Worm (Caenorhabditis elegans) whole organism, young adult: ENCODE measurements around the gene W03B1.3.

Experiments used
- B0035.1 ChIP-seq: sonication (generic microtip); optimal IDR thresholded peaks from 2 replicates; lab custom pipeline; 2016; ENCODE audit warnings: missing genetic modification characterization, mild to moderate bottlenecking, missing compliant biosample characterization, missing genotype, missing genetic modification reagents
- B0336.3 ChIP-seq: fragments of 200-800 bp; sonication (Bioruptor generic); IDR thresholded peaks from 2 replicates; pipeline ENCODE4 v1.3.6; 2022; ENCODE audit warnings: missing genetic modification characterization, missing compliant biosample characterization
- C06A6.2 ChIP-seq: fragments of 200-800 bp; sonication (Bioruptor generic); conservative IDR thresholded peaks from 2 replicates; pipeline ENCODE4 v1.3.6; 2022; ENCODE audit warnings: missing genetic modification characterization, missing compliant biosample characterization
- D2030.7 ChIP-seq: fragments of 200-800 bp; sonication (Bioruptor generic); IDR thresholded peaks from 2 replicates; pipeline ENCODE4 v1.3.6; 2022; ENCODE audit warnings: missing genetic modification reagents, missing genetic modification characterization, missing compliant biosample characterization
- F22D6.2 ChIP-seq: sonication (generic microtip); optimal IDR thresholded peaks from 2 replicates; lab custom pipeline; 2016; ENCODE audit warnings: mild to moderate bottlenecking, missing genetic modification characterization, missing compliant biosample characterization
- F23B12.7 ChIP-seq: sonication (generic microtip); optimal IDR thresholded peaks from 2 replicates; lab custom pipeline; 2017; ENCODE audit warnings: missing genetic modification characterization, mild to moderate bottlenecking, missing compliant biosample characterization, antibody characterized with exemption, moderate library complexity; ENCODE audit not compliant: insufficient read depth
- F55B11.4 ChIP-seq: sonication (generic microtip); optimal IDR thresholded peaks from 2 replicates; lab custom pipeline; 2016; ENCODE audit warnings: missing compliant biosample characterization, missing genetic modification characterization, borderline replicate concordance; ENCODE audit not compliant: insufficient read depth
- T26A5.8 ChIP-seq: sonication (generic microtip); optimal IDR thresholded peaks from 2 replicates; lab custom pipeline; 2016; ENCODE audit warnings: missing genetic modification characterization, missing compliant biosample characterization
- Y53G8AR.9 ChIP-seq: fragments of 200-800 bp; sonication (Bioruptor generic); conservative IDR thresholded peaks from 2 replicates; pipeline ENCODE4 v1.3.6; 2022; ENCODE audit warnings: missing genetic modification reagents, missing genetic modification characterization, missing compliant biosample characterization
- Y95B8A.8 ChIP-seq: fragments of 200-800 bp; sonication (Bioruptor generic); IDR thresholded peaks from 2 replicates; pipeline ENCODE4 v1.3.6; 2022; ENCODE audit warnings: missing genetic modification reagents, missing genetic modification characterization, missing compliant biosample characterization
- ZK185.1 ChIP-seq: sonication (generic microtip); optimal IDR thresholded peaks from 2 replicates; lab custom pipeline; 2016; ENCODE audit warnings: mild to moderate bottlenecking, missing genetic modification characterization, missing compliant biosample characterization; ENCODE audit not compliant: poor library complexity, severe bottlenecking
- akir-1 ChIP-seq: fragments of 200-800 bp; sonication (Bioruptor generic); optimal IDR thresholded peaks from 2 replicates; lab custom pipeline; 2018; ENCODE audit warnings: mild to moderate bottlenecking, missing genetic modification characterization, moderate library complexity, missing compliant biosample characterization
- ama-1 ChIP-seq, 3 experiments: fragments of 150-350 bp in 1 of 3; sonication (generic microtip) in 2 of 3; optimal IDR thresholded peaks; 2 replicates each; lab custom pipeline; 2014 to 2018; ENCODE audit warnings: missing biosample characterization in 2 of 3, missing genetic modification characterization in 2 of 3, missing genetic modification reagents in 2 of 3
- aptf-2 ChIP-seq: fragments of 200-800 bp; sonication (Bioruptor generic); conservative IDR thresholded peaks from 2 replicates; pipeline ENCODE4 v1.3.6; 2022; ENCODE audit warnings: missing genetic modification reagents, missing genetic modification characterization, missing compliant biosample characterization
- aptf-3 ChIP-seq: fragments of 200-800 bp; sonication (Bioruptor generic); IDR thresholded peaks from 2 replicates; pipeline ENCODE4 v1.3.6; 2022; ENCODE audit warnings: missing genetic modification characterization, missing compliant biosample characterization
- athp-1 ChIP-seq: sonication (generic microtip); optimal IDR thresholded peaks from 2 replicates; lab custom pipeline; 2017; ENCODE audit warnings: mild to moderate bottlenecking, missing genetic modification characterization, missing compliant biosample characterization
- attf-6 ChIP-seq: fragments of 200-800 bp; sonication (Bioruptor generic); IDR thresholded peaks from 2 replicates; pipeline ENCODE4 v1.3.6; 2022; ENCODE audit warnings: missing genetic modification reagents, missing genetic modification characterization, missing compliant biosample characterization
- bed-1 ChIP-seq: fragments of 200-800 bp; sonication (Bioruptor generic); IDR thresholded peaks from 2 replicates; pipeline ENCODE4 v1.3.6; 2022; ENCODE audit warnings: missing genetic modification reagents, missing genetic modification characterization, missing compliant biosample characterization
- ceh-58 ChIP-seq: fragments of 200-800 bp; sonication (Bioruptor generic); IDR thresholded peaks from 2 replicates; pipeline ENCODE4 v1.3.6; 2022; ENCODE audit warnings: missing genetic modification characterization, missing compliant biosample characterization
- dox-1 ChIP-seq: fragments of 200-800 bp; sonication (Bioruptor generic); IDR thresholded peaks from 2 replicates; pipeline ENCODE4 v1.3.6; 2022; ENCODE audit warnings: missing genetic modification reagents, missing genetic modification characterization, missing compliant biosample characterization
- dpff-1 ChIP-seq: sonication (generic microtip); optimal IDR thresholded peaks from 2 replicates; lab custom pipeline; 2017; ENCODE audit warnings: mild to moderate bottlenecking, missing genetic modification characterization, missing compliant biosample characterization
- dpl-1 ChIP-seq: fragments of 150-350 bp; optimal IDR thresholded peaks from 2 replicates; lab custom pipeline; 2014; ENCODE audit warnings: missing biosample characterization, missing genetic modification reagents, missing genetic modification characterization
- egl-44 ChIP-seq: fragments of 200-800 bp; sonication (Bioruptor generic); IDR thresholded peaks from 2 replicates; pipeline ENCODE4 v1.3.6; 2022; ENCODE audit warnings: missing genetic modification reagents, missing genetic modification characterization, missing compliant biosample characterization
- hlh-12 ChIP-seq: sonication (generic microtip); optimal IDR thresholded peaks from 2 replicates; lab custom pipeline; 2016; ENCODE audit warnings: missing genetic modification characterization, missing compliant biosample characterization
- hmg-20 ChIP-seq: fragments of 200-800 bp; sonication (Bioruptor generic); IDR thresholded peaks from 2 replicates; pipeline ENCODE4 v1.3.6; 2022; ENCODE audit warnings: missing genetic modification reagents, missing genetic modification characterization, missing compliant biosample characterization
- hrde-1 ChIP-seq: sonication (generic microtip); optimal IDR thresholded peaks from 2 replicates; lab custom pipeline; 2016; ENCODE audit warnings: missing genetic modification characterization, mild to moderate bottlenecking, missing compliant biosample characterization, moderate library complexity, missing genotype, missing genetic modification reagents, borderline replicate concordance
- lag-1 ChIP-seq: fragments of 200-800 bp; sonication (Bioruptor generic); IDR thresholded peaks from 2 replicates; pipeline ENCODE4 v1.3.6; 2022; ENCODE audit warnings: missing genetic modification reagents, missing genetic modification characterization, missing compliant biosample characterization
- let-607 ChIP-seq, 2 experiments: fragments of 200-800 bp in 1 of 2; sonication (Bioruptor generic) in 1 of 2; sonication (generic microtip) in 1 of 2; optimal IDR thresholded peaks; 2 replicates each; lab custom pipeline; 2016 to 2018; ENCODE audit warnings: mild to moderate bottlenecking in 2 of 2, missing compliant biosample characterization in 2 of 2, missing genetic modification characterization in 2 of 2, moderate library complexity in 2 of 2, missing genotype in 1 of 2
- lin-26 ChIP-seq: fragments of 200-800 bp; sonication (Bioruptor generic); IDR thresholded peaks from 2 replicates; pipeline ENCODE4 v1.3.6; 2022; ENCODE audit warnings: missing genetic modification reagents, missing genetic modification characterization, missing compliant biosample characterization
- lin-35 ChIP-seq, 3 experiments: fragments of 150-350 bp in 2 of 3; sonication (generic microtip) in 1 of 3; optimal IDR thresholded peaks; 2 replicates each; lab custom pipeline; 2014 to 2018; ENCODE audit warnings: missing biosample characterization in 3 of 3, missing genetic modification characterization in 3 of 3, missing genetic modification reagents in 3 of 3
- lsl-1 ChIP-seq: fragments of 200-800 bp; sonication (Bioruptor generic); optimal IDR thresholded peaks from 2 replicates; lab custom pipeline; 2018; ENCODE audit warnings: mild to moderate bottlenecking, missing genetic modification characterization, moderate library complexity, missing compliant biosample characterization
- madf-10 ChIP-seq: sonication (generic microtip); optimal IDR thresholded peaks from 2 replicates; lab custom pipeline; 2016; ENCODE audit warnings: mild to moderate bottlenecking, missing genetic modification characterization, missing compliant biosample characterization
- madf-6 ChIP-seq: fragments of 200-800 bp; sonication (Bioruptor generic); IDR thresholded peaks from 2 replicates; pipeline ENCODE4 v1.3.6; 2022; ENCODE audit warnings: missing genetic modification reagents, missing genetic modification characterization, missing compliant biosample characterization
- mel-28 ChIP-seq: sonication (generic microtip); optimal IDR thresholded peaks from 2 replicates; lab custom pipeline; 2016; ENCODE audit warnings: borderline replicate concordance, mild to moderate bottlenecking, missing genetic modification characterization, missing compliant biosample characterization
- nfya-2 ChIP-seq: fragments of 200-800 bp; sonication (Bioruptor generic); IDR thresholded peaks from 2 replicates; pipeline ENCODE4 v1.3.6; 2022; ENCODE audit warnings: missing genetic modification reagents, missing genetic modification characterization, missing compliant biosample characterization
- nhr-120 ChIP-seq: fragments of 200-800 bp; sonication (Bioruptor generic); IDR thresholded peaks from 2 replicates; pipeline ENCODE4 v1.3.6; 2022; ENCODE audit warnings: missing genetic modification characterization, missing compliant biosample characterization
- nhr-27 ChIP-seq: fragments of 200-800 bp; sonication (Bioruptor generic); optimal IDR thresholded peaks from 2 replicates; lab custom pipeline; 2018; ENCODE audit warnings: mild to moderate bottlenecking, missing genetic modification characterization, moderate library complexity, missing compliant biosample characterization
- nhr-90 ChIP-seq: sonication (generic microtip); optimal IDR thresholded peaks from 2 replicates; lab custom pipeline; 2016; ENCODE audit warnings: missing genotype, mild to moderate bottlenecking, missing genetic modification characterization, missing compliant biosample characterization
- rec-8 ChIP-seq, 2 experiments: sonication (generic microtip); optimal IDR thresholded peaks; 2 replicates each; lab custom pipeline; 2016; ENCODE audit warnings: mild to moderate bottlenecking in 2 of 2, missing genetic modification characterization in 2 of 2, missing genetic modification reagents in 2 of 2, missing genotype in 2 of 2, missing biosample characterization in 1 of 2, missing compliant biosample characterization in 1 of 2, moderate library complexity in 1 of 2
- sdz-38 ChIP-seq: sonication (generic microtip); optimal IDR thresholded peaks from 2 replicates; lab custom pipeline; 2016; ENCODE audit warnings: missing genotype, missing genetic modification characterization, missing compliant biosample characterization
- sptf-2 ChIP-seq: fragments of 200-800 bp; sonication (Bioruptor generic); optimal IDR thresholded peaks from 2 replicates; lab custom pipeline; 2018; ENCODE audit warnings: mild to moderate bottlenecking, missing genetic modification characterization, missing compliant biosample characterization
- tbp1 ChIP-seq: fragments of 200-800 bp; sonication (Bioruptor generic); optimal IDR thresholded peaks from 2 replicates; lab custom pipeline; 2018; ENCODE audit warnings: mild to moderate bottlenecking, missing genetic modification characterization, missing compliant biosample characterization
- tlf-1 ChIP-seq: fragments of 200-800 bp; sonication (Bioruptor generic); optimal IDR thresholded peaks from 2 replicates; lab custom pipeline; 2018; ENCODE audit warnings: mild to moderate bottlenecking, missing genetic modification characterization, missing compliant biosample characterization
- zim-3 ChIP-seq: sonication (generic microtip); optimal IDR thresholded peaks from 2 replicates; lab custom pipeline; 2017; ENCODE audit warnings: mild to moderate bottlenecking, missing genetic modification characterization, moderate library complexity, missing compliant biosample characterization
- ztf-22 ChIP-seq: fragments of 200-800 bp; sonication (Bioruptor generic); optimal IDR thresholded peaks from 2 replicates; lab custom pipeline; 2018; ENCODE audit warnings: mild to moderate bottlenecking, missing genetic modification characterization, moderate library complexity, missing compliant biosample characterization
- ztf-25 ChIP-seq: fragments of 200-800 bp; sonication (Bioruptor generic); IDR thresholded peaks from 2 replicates; pipeline ENCODE4 v1.3.6; 2022; ENCODE audit warnings: missing genetic modification reagents, missing genetic modification characterization, missing compliant biosample characterization
- ztf-28 ChIP-seq: fragments of 200-800 bp; sonication (Bioruptor generic); IDR thresholded peaks from 2 replicates; pipeline ENCODE4 v1.3.6; 2022; ENCODE audit warnings: missing genetic modification reagents, missing genetic modification characterization, missing compliant biosample characterization
- ztf-6 ChIP-seq: fragments of 200-800 bp; sonication (Bioruptor generic); IDR thresholded peaks from 2 replicates; pipeline ENCODE4 v1.3.6; 2022; ENCODE audit warnings: missing genetic modification reagents, missing genetic modification characterization, missing compliant biosample characterization

Gene W03B1.3

ce11 chrIV:4347578-4348003 lies 11.6 kb upstream of the W03B1.3 start (continued):
- TF ChIP-seq Y95B8A.8 (GFP tag; lab: Robert Waterston, UW) = no peak
- no peak for TF ChIP-seq bed-1 (GFP tag; lab: Robert Waterston, UW)
- TF ChIP-seq zim-3 (tag; lab: Kevin White, UChicago) = no peak
- no peak for TF ChIP-seq madf-10 (tag; lab: Kevin White, UChicago)
- 0 out of 2 replicates have a peak, but pooled peaks have one; percentile 52 for TF ChIP-seq ceh-58
- no peak for TF ChIP-seq B0035.1 (tag; lab: Kevin White, UChicago)
- no peak for TF ChIP-seq C06A6.2 (GFP tag; lab: Robert Waterston, UW)
- peak; percentile 74 for TF ChIP-seq lsl-1 (GFP tag; lab: Kevin White, UChicago)
- no peak for TF ChIP-seq T26A5.8 (tag; lab: Kevin White, UChicago)
- no peak for TF ChIP-seq rec-8 (tag; optimal IDR thresholded peaks at IDR 0.05; lab: Kevin White, UChicago)
- no peak for TF ChIP-seq nfya-2 (GFP tag; lab: Robert Waterston, UW)
- no peak for TF ChIP-seq nhr-120 (GFP tag; lab: Robert Waterston, UW)
- no peak for TF ChIP-seq ZK185.1 (tag; lab: Kevin White, UChicago)
- TF ChIP-seq sdz-38 = no peak
- peak; percentile 78; the same call in 1 of the 2 replicates for TF ChIP-seq lin-26 (GFP tag; lab: Robert Waterston, UW)
- no peak for TF ChIP-seq let-607 (tag; optimal IDR thresholded peaks at IDR 0.05; lab: Kevin White, UChicago)
- TF ChIP-seq akir-1 = no peak
- peak; percentile 96 for TF ChIP-seq D2030.7 (GFP tag; lab: Robert Waterston, UW)
- peak; percentile 93 for TF ChIP-seq dox-1
- TF ChIP-seq mel-28 (tag; lab: Kevin White, UChicago) = no peak
- peak; percentile 81 for TF ChIP-seq F23B12.7 (tag; lab: Kevin White, UChicago)
- peak; percentile 47 for TF ChIP-seq hrde-1 (tag; lab: Kevin White, UChicago)
- TF ChIP-seq dpff-1 (tag; lab: Kevin White, UChicago) = no peak
- TF ChIP-seq aptf-3 (GFP tag; lab: Robert Waterston, UW) = 0 out of 2 replicates have a peak, but pooled peaks have one; percentile 55
- no peak for TF ChIP-seq ztf-6 (GFP tag; lab: Robert Waterston, UW)
- no peak for TF ChIP-seq lag-1 (GFP tag; lab: Robert Waterston, UW)
- no peak for TF ChIP-seq ztf-22 (GFP tag; lab: Kevin White, UChicago)
- no peak for TF ChIP-seq aptf-2 (GFP tag; lab: Robert Waterston, UW)
- peak; percentile 71 for TF ChIP-seq B0336.3 (GFP tag; lab: Robert Waterston, UW)
- peak; percentile 70 for TF ChIP-seq tbp1 (GFP tag; lab: Kevin White, UChicago)
- TF ChIP-seq athp-1 (tag; lab: Kevin White, UChicago) = no peak
- TF ChIP-seq nhr-27 (tag; lab: Kevin White, UChicago) = no peak
- TF ChIP-seq ztf-25 (GFP tag; lab: Robert Waterston, UW) = no peak
- TF ChIP-seq lin-35 (GFP tag; optimal IDR thresholded peaks at IDR 0.05; lab: Kevin White, UChicago) = no peak
- peak; percentile 85 for TF ChIP-seq Y53G8AR.9
- no peak for TF ChIP-seq F22D6.2 (tag; lab: Kevin White, UChicago)
- TF ChIP-seq tlf-1 (GFP tag; lab: Kevin White, UChicago) = peak; percentile 44
- TF ChIP-seq nhr-90 (tag; lab: Kevin White, UChicago) = no peak
- TF ChIP-seq hlh-12 (tag; lab: Kevin White, UChicago) = no peak
- no peak for TF ChIP-seq ztf-28 (GFP tag; lab: Robert Waterston, UW)
- TF ChIP-seq sptf-2 (GFP tag; lab: Kevin White, UChicago) = peak; percentile 52
- peak; percentile 85 for TF ChIP-seq madf-6 (GFP tag; lab: Robert Waterston, UW)
- peak; percentile 95 for TF ChIP-seq attf-6 (GFP tag; lab: Robert Waterston, UW)
- TF ChIP-seq dpl-1 (GFP tag; lab: Kevin White, UChicago) = no peak
- no peak for TF ChIP-seq egl-44 (GFP tag; lab: Robert Waterston, UW)
- TF ChIP-seq hmg-20 (GFP tag; lab: Robert Waterston, UW) = peak; percentile 29; the same call in 1 of the 2 replicates
- peak; percentile 50 for TF ChIP-seq ama-1 (optimal IDR thresholded peaks at IDR 0.05; lab: Kevin White, UChicago)
- no peak for TF ChIP-seq ama-1 (GFP tag; optimal IDR thresholded peaks at IDR 0.05; lab: Kevin White, UChicago)
- TF ChIP-seq F55B11.4 (tag; lab: Kevin White, UChicago) = no peak
